Worm (Caenorhabditis elegans) whole organism, L4/young adult: Measurements from ENCODE around the gene hyl-2.

ENCODE experiments used
- W03F9.2 ChIP-seq: fragments of 150-350 bp; optimal IDR thresholded peaks from 2 replicates; lab custom pipeline; 2014; ENCODE audit warnings: missing biosample characterization, missing genetic modification characterization
- dao-5 ChIP-seq: sonication (generic microtip); optimal IDR thresholded peaks from 2 replicates; lab custom pipeline; 2016; ENCODE audit warnings: missing genotype, missing genetic modification characterization, moderate library complexity, missing compliant biosample characterization
- him-1 ChIP-seq: sonication (generic microtip); optimal IDR thresholded peaks from 2 replicates; lab custom pipeline; 2016; ENCODE audit warnings: missing genotype, missing genetic modification reagents, missing genetic modification characterization, missing compliant biosample characterization

ce11 chrX:4667788-4668187 lies 31.5 kb downstream of the hyl-2 start, which contains the start of gene mfsd-12:
- no peak for TF ChIP-seq him-1 (tag; lab: Kevin White, UChicago)
- TF ChIP-seq dao-5 (tag; lab: Kevin White, UChicago): no peak
- TF ChIP-seq W03F9.2: no peak
